Worm (Caenorhabditis elegans): ENCODE data around the gene F57C7.4.

Gene F57C7.4

DNA sequence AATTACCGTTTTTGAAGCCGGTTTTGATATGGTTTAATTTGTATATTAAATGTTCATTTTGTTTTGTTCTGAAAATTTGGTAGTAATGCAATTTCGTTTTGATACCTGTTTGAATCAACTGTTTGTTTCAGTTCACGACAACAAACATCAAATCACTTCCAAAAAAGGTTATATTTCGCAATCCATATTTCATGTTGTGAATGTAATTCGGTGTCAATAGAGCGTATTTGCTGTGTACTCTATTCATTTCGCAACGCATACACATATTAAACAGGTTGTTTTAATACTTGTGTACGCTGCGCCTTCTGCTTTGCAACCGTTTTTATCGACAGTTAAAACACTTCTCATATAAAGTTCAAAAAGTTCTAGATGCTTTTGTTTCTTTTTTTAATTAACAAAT is 13.0 kb downstream of the F57C7.4 start (continued):
- no peak for TF ChIP-seq lin-39 (tag; optimal IDR thresholded peaks at IDR 0.05)
- TF ChIP-seq nhr-12 (tag; optimal IDR thresholded peaks at IDR 0.05): no peak
- no peak for TF ChIP-seq fkh-10 (GFP tag; optimal IDR thresholded peaks at IDR 0.05)
- TF ChIP-seq egl-27 (tag; optimal IDR thresholded peaks at IDR 0.05): no peak
- no peak for TF ChIP-seq alr-1 (tag; optimal IDR thresholded peaks at IDR 0.05; ENCODE audit: borderline replicate concordance)
- TF ChIP-seq C16A3.4 (tag; optimal IDR thresholded peaks at IDR 0.05): peak; percentile 74
- peak; percentile 41 for TF ChIP-seq lin-15B (tag; optimal IDR thresholded peaks at IDR 0.05)
- peak; percentile 55 for TF ChIP-seq hpl-2 (GFP tag; optimal IDR thresholded peaks at IDR 0.05)
- TF ChIP-seq nhr-28 (tag; optimal IDR thresholded peaks at IDR 0.05): no peak
- TF ChIP-seq skn-1 (tag; optimal IDR thresholded peaks at IDR 0.05): peak; percentile 80
- TF ChIP-seq vab-15 (tag; optimal IDR thresholded peaks at IDR 0.05): peak; percentile 52
- no peak for TF ChIP-seq C34B4.2 (tag; optimal IDR thresholded peaks at IDR 0.05)
- TF ChIP-seq F16B12.6 (tag; optimal IDR thresholded peaks at IDR 0.05): no peak
- TF ChIP-seq lin-35 (GFP tag; optimal IDR thresholded peaks at IDR 0.05): peak; percentile 36 to 78
- TF ChIP-seq pax-3 (tag; optimal IDR thresholded peaks at IDR 0.05): no peak
- TF ChIP-seq fos-1 (tag; optimal IDR thresholded peaks at IDR 0.05): peak; percentile 60
- no peak for TF ChIP-seq elt-2 (tag; optimal IDR thresholded peaks at IDR 0.05)
- no peak for TF ChIP-seq ets-5 (GFP tag; IDR thresholded peaks at IDR 0.05)
- no peak for TF ChIP-seq fkh-4 (tag; optimal IDR thresholded peaks at IDR 0.05; ENCODE audit: borderline replicate concordance)
- no peak for TF ChIP-seq unc-62 (GFP tag; optimal IDR thresholded peaks at IDR 0.05)
- no peak for TF ChIP-seq ceh-8 (GFP tag; optimal IDR thresholded peaks at IDR 0.05)
- TF ChIP-seq isw-1 (GFP tag; IDR thresholded peaks at IDR 0.05): peak; percentile 21; the same call in 1 of the 2 replicates
- TF ChIP-seq jun-1 (tag; optimal IDR thresholded peaks at IDR 0.05): peak; percentile 79
- TF ChIP-seq snu-23 (GFP tag; optimal IDR thresholded peaks at IDR 0.05): peak; percentile 69
- peak; percentile 24 for TF ChIP-seq nhr-19 (GFP tag; conservative IDR thresholded peaks at IDR 0.05)
- TF ChIP-seq efl-1 (optimal IDR thresholded peaks at IDR 0.05): peak in 1 of 2 experiments; percentile 69
- TF ChIP-seq efl-1 (GFP tag; optimal IDR thresholded peaks at IDR 0.05 in 1 of 2): peak; percentile 51 to 91
- TF ChIP-seq lin-14 (GFP tag; optimal IDR thresholded peaks at IDR 0.05): peak; percentile 85
- no peak for TF ChIP-seq ces-1 (GFP tag; optimal IDR thresholded peaks at IDR 0.05)
- no peak for TF ChIP-seq tlp-1 (tag; optimal IDR thresholded peaks at IDR 0.05)
- no peak for TF ChIP-seq dsc-1 (tag; optimal IDR thresholded peaks at IDR 0.05)
- peak in 1 of 2 experiments; percentile 12 for TF ChIP-seq mdl-1 (tag; optimal IDR thresholded peaks at IDR 0.05)
- peak; percentile 63 for TF ChIP-seq blmp-1 (tag; optimal IDR thresholded peaks at IDR 0.05)
- no peak for TF ChIP-seq sox-4 (tag; optimal IDR thresholded peaks at IDR 0.05)
- no peak for TF ChIP-seq zag-1 (tag; optimal IDR thresholded peaks at IDR 0.05)
- TF ChIP-seq nhr-76 (tag; optimal IDR thresholded peaks at IDR 0.05): no peak
- TF ChIP-seq xbp-1 (tag; optimal IDR thresholded peaks at IDR 0.05): peak; percentile 60
- no peak for TF ChIP-seq rnt-1 (tag; optimal IDR thresholded peaks at IDR 0.05)
- no peak for TF ChIP-seq ztf-11 (tag; optimal IDR thresholded peaks at IDR 0.05)
- no peak for TF ChIP-seq efl-3 (GFP tag; optimal IDR thresholded peaks at IDR 0.05)
- no peak for TF ChIP-seq lir-3 (tag; optimal IDR thresholded peaks at IDR 0.05; ENCODE audit: poor library complexity)
- no peak for TF ChIP-seq unc-86 (tag; optimal IDR thresholded peaks at IDR 0.05)
- TF ChIP-seq elt-3 (tag; optimal IDR thresholded peaks at IDR 0.05): peak in 2 of 6 experiments; percentile 60 to 70
- no peak for TF ChIP-seq pqm-1 (tag; optimal IDR thresholded peaks at IDR 0.05)
- peak; percentile 46 for TF ChIP-seq mep-1 (tag; optimal IDR thresholded peaks at IDR 0.05)
- peak; percentile 49 for TF ChIP-seq nhr-20 (tag; optimal IDR thresholded peaks at IDR 0.05)
- TF ChIP-seq hlh-4 (tag; optimal IDR thresholded peaks at IDR 0.05): no peak
- no peak for TF ChIP-seq ceh-88 (GFP tag; IDR thresholded peaks at IDR 0.05)
- TF ChIP-seq swsn-7 (tag; optimal IDR thresholded peaks at IDR 0.05): peak; percentile 48
- TF ChIP-seq nhr-84 (tag; optimal IDR thresholded peaks at IDR 0.05): no peak
- no peak for TF ChIP-seq sptf-1 (tag; optimal IDR thresholded peaks at IDR 0.05)
- TF ChIP-seq mab-9 (GFP tag; IDR thresholded peaks at IDR 0.05): no peak
- TF ChIP-seq ceh-90 (tag; optimal IDR thresholded peaks at IDR 0.05): no peak
- no peak for TF ChIP-seq Y116A8C.19 (tag; optimal IDR thresholded peaks at IDR 0.05; ENCODE audit: borderline replicate concordance)
